Fruit fly (Drosophila melanogaster): ENCODE data around the gene Akap200.

Akap200 gene

DNA sequence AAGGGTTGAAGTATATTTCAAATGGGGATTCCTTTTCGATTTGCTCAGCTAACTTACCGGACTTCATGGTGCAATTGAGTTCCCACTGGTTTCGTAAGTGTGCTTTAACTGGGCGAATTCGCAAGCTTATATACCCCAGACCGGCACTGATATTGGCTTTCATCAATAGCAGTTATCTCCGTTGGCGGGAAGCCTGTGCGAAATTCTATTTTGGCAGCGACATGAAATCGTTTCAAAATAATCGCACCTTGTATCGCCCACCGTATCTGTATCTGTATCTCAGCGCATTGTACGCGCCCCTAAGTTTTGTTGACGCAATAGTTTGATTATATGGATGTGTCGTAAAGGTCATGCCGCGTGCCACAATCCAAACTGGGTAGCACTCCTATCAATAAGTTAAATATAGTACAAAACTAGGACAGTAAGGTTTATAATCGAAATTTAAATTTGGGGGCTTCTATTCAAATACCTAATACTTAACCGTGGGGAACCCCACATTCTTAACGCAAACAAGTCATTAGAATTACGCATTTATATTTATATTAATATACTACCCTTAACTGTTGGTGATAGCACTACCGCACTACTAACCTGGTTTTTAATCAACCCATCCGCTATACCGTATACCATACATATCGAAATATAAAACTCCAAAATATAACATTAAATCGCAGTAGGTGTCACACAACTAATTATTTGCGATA is 19.3 kb upstream of the Akap200 start, which contains the start of the genes Peritrophin-15a and CG13385:
TSS of gene Peritrophin-15a (minus strand) at position 101 of the 704 bp plus-strand sequence.
TSS of gene CG13385 (plus strand) at position 654 of the 704 bp plus-strand sequence.
- no peak for TF ChIP-seq eg (GFP tag; IDR thresholded peaks at IDR 0.05)
- TF ChIP-seq CG10631 (GFP tag; optimal IDR thresholded peaks at IDR 0.05) = no peak
- TF ChIP-seq CG10669 (GFP tag; optimal IDR thresholded peaks at IDR 0.05) = no peak
- TF ChIP-seq Ets96B (tag; optimal IDR thresholded peaks at IDR 0.05) = no peak
- TF ChIP-seq CG4318 (GFP tag; optimal IDR thresholded peaks at IDR 0.05) = no peak
- TF ChIP-seq CG34406 (GFP tag; optimal IDR thresholded peaks at IDR 0.05) = no peak
- TF ChIP-seq CG7368 (GFP tag; optimal IDR thresholded peaks at IDR 0.05) = no peak
- TF ChIP-seq CG8632 (GFP tag; optimal IDR thresholded peaks at IDR 0.05) = no peak
- TF ChIP-seq Ets21C (GFP tag; optimal IDR thresholded peaks at IDR 0.05) = no peak
- no peak for TF ChIP-seq Lpt (GFP tag; optimal IDR thresholded peaks at IDR 0.05)
- no peak for TF ChIP-seq topi (GFP tag; optimal IDR thresholded peaks at IDR 0.05)
- no peak for TF ChIP-seq CG11294 (GFP tag; IDR thresholded peaks at IDR 0.05)
- no peak for TF ChIP-seq CG3032 (tag; optimal IDR thresholded peaks at IDR 0.05)
- no peak for TF ChIP-seq Hr39 (GFP tag; optimal IDR thresholded peaks at IDR 0.05)
- TF ChIP-seq OdsH (GFP tag; optimal IDR thresholded peaks at IDR 0.05) = no peak
- TF ChIP-seq Sox102F (GFP tag; optimal IDR thresholded peaks at IDR 0.05) = no peak
- TF ChIP-seq Hr4 (GFP tag; optimal IDR thresholded peaks at IDR 0.05) = no peak

DNA sequence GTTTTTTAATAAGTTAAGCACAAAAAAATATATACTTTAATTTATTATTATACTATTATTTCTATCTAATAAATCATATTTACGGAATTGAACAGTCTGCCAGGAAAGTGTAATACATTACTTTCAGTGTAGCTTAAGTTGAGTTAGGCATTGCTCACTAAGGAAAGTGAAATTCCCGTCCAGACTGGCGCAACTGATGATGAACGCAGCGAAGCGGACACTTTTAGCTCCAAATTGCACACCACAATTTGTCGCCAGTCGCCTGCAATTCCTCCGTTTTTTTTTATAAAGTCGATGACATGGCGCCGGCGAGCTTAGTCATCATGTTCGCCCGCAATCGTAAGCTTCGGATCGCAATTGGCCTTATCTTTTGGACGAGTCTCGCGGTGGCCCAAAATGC is 16.8 kb upstream of the Akap200 start, which contains the start of gene CG13386:
TSS of gene CG13386 (plus strand) at position 301 of the 400 bp plus-strand sequence.
- TF ChIP-seq CG8119 (GFP tag; IDR thresholded peaks at IDR 0.05) = no peak
- TF ChIP-seq Met (GFP tag; optimal IDR thresholded peaks at IDR 0.05) = no peak
- no peak for TF ChIP-seq CG34406 (GFP tag; optimal IDR thresholded peaks at IDR 0.05)
- no peak for TF ChIP-seq fd85E (GFP tag; optimal IDR thresholded peaks at IDR 0.05)
- no peak for TF ChIP-seq Sox102F (GFP tag; optimal IDR thresholded peaks at IDR 0.05)
- no peak for TF ChIP-seq esn (GFP tag; optimal IDR thresholded peaks at IDR 0.05)
- TF ChIP-seq Ets96B (tag; optimal IDR thresholded peaks at IDR 0.05) = no peak
- TF ChIP-seq CG10669 (GFP tag; optimal IDR thresholded peaks at IDR 0.05) = no peak
- TF ChIP-seq CG6276 (GFP tag; optimal IDR thresholded peaks at IDR 0.05) = no peak
- TF ChIP-seq CG11294 (GFP tag; IDR thresholded peaks at IDR 0.05) = no peak
- no peak for TF ChIP-seq CG3032 (tag; optimal IDR thresholded peaks at IDR 0.05)

DNA sequence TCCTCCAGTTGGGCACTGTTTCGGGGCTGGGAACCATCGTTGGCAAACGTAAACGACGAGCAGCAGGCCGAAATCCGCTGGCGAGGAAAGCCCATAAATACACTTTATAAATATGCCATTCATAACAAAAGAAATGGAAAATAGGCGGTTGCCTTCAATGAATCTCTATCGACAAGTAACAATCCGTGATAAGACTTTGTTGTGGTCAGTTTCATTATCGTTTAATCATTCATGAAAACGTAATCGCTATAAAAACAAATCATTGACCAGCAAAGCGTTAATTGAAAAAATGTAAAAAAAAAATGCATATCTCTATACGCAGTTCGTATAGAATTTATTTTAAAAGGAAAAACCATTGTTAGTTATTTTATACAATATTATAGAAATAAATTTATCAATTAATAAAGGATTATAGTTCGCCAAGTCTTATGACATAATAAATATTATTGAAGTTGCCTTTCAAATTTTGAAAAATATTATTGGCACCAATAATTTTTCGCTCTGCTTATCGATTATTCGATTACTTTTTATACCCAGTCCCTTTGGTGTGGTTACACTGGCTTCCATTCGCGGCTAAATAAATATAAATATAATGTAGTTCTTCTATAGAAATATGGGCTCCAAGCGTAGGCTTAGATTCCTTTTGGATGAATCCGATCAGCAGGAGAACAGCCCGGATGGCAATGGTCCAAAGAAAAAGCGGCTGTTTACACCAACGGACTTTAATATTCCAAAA is 15.5 kb upstream of the Akap200 start, which contains the start of gene CG31898:
TSS of gene CG31898 (plus strand) at position 559 of the 736 bp plus-strand sequence.
- TF ChIP-seq CG6792 (GFP tag; optimal IDR thresholded peaks at IDR 0.05) (no peak), CG11762 (GFP tag; optimal IDR thresholded peaks at IDR 0.05; ENCODE audit: insufficient read depth) (no peak), CG11294 (GFP tag; IDR thresholded peaks at IDR 0.05) (no peak), vri (GFP tag; optimal IDR thresholded peaks at IDR 0.05) (peak; percentile 87), salr (GFP tag; optimal IDR thresholded peaks at IDR 0.05) (no peak)

DNA sequence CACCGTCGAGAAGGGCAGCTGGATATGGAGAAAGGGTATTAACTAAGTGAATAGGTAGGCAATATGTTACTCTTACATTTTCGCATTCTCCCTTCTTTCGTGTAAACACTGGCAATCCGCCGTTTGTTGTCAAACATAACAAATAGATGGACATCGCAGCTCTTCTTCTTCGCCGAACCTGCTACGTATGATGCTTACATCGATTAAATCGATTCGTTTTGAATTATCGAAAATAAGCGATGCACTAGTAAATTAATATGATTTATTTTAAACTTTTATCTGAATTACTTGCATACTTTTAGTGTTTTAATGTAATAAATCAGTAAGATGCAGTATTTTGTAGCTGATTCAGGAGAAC is 12.6 kb upstream of the Akap200 start, which contains the start of gene fy:
TSS of gene fy (minus strand) at position 353 of the 358 bp plus-strand sequence.
- TF ChIP-seq Blimp-1 (GFP tag; optimal IDR thresholded peaks at IDR 0.05) (no peak), pdm3 (GFP tag; optimal IDR thresholded peaks at IDR 0.05) (no peak), Hr38 (GFP tag; optimal IDR thresholded peaks at IDR 0.05) (no peak), lz (GFP tag; optimal IDR thresholded peaks at IDR 0.05) (no peak), Hr39 (GFP tag; optimal IDR thresholded peaks at IDR 0.05) (no peak), CG11902 (GFP tag; optimal IDR thresholded peaks at IDR 0.05) (no peak), CG1621 (tag; optimal IDR thresholded peaks at IDR 0.05) (no peak), svp (GFP tag) (no peak), Met (GFP tag; optimal IDR thresholded peaks at IDR 0.05) (no peak), Sox102F (GFP tag; optimal IDR thresholded peaks at IDR 0.05) (no peak), CG6808 (GFP tag; optimal IDR thresholded peaks at IDR 0.05) (no peak), CG6276 (GFP tag; optimal IDR thresholded peaks at IDR 0.05) (no peak), vri (GFP tag; optimal IDR thresholded peaks at IDR 0.05) (no peak), CG11294 (GFP tag; IDR thresholded peaks at IDR 0.05) (no peak), Sox14 (GFP tag; optimal IDR thresholded peaks at IDR 0.05) (no peak), CG8319 (GFP tag; optimal IDR thresholded peaks at IDR 0.05) (no peak), topi (GFP tag; optimal IDR thresholded peaks at IDR 0.05) (no peak), cyc (GFP tag; optimal IDR thresholded peaks at IDR 0.05) (no peak), CG4318 (GFP tag; optimal IDR thresholded peaks at IDR 0.05) (no peak)

Measured in whole organism, prepupa.